Worm (Caenorhabditis elegans): ENCODE measurements around the gene col-140.

DNA sequence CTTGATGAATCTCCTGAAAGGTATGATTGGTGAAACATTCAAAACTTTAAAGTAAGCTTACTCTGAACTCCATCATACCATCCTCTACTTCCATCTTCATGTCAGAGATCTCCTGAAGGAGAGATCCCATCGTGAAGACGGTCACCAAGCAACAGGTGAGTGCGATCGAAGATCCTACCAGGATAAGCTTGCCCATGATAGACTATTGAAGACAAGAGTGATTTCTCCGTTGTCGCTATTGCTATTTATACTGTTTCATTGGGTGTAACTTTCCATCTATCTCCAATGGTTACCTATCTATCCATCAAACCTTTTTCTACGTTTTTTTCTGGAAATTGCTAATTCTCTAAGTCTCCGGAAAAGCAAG is at the start of gene col-140:
- TF ChIP-seq ceh-45 (GFP tag; IDR thresholded peaks at IDR 0.05) = no peak
- no peak for TF ChIP-seq fax-1 (tag; optimal IDR thresholded peaks at IDR 0.05)
- TF ChIP-seq pros-1 (tag; optimal IDR thresholded peaks at IDR 0.05) = no peak
- TF ChIP-seq ceh-30 (tag; optimal IDR thresholded peaks at IDR 0.05) = no peak
- no peak for TF ChIP-seq ceh-34 (tag; optimal IDR thresholded peaks at IDR 0.05)
- TF ChIP-seq nfya-1 (tag; optimal IDR thresholded peaks at IDR 0.05) = no peak
- no peak for TF ChIP-seq pqm-1 (tag; optimal IDR thresholded peaks at IDR 0.05)
- no peak for TF ChIP-seq ama-1 (optimal IDR thresholded peaks at IDR 0.05)
- no peak for TF ChIP-seq ceh-48 (tag; optimal IDR thresholded peaks at IDR 0.05)
- TF ChIP-seq gmeb-2 (tag; optimal IDR thresholded peaks at IDR 0.05) = no peak
- TF ChIP-seq pat-9 (tag; optimal IDR thresholded peaks at IDR 0.05) = no peak
- TF ChIP-seq pax-1 (tag; optimal IDR thresholded peaks at IDR 0.05) = no peak
- no peak for TF ChIP-seq ceh-9 (tag; optimal IDR thresholded peaks at IDR 0.05)

All from whole organism, late embryonic.